Worm (Caenorhabditis elegans): Measurements from ENCODE around the gene atg-7.

DNA sequence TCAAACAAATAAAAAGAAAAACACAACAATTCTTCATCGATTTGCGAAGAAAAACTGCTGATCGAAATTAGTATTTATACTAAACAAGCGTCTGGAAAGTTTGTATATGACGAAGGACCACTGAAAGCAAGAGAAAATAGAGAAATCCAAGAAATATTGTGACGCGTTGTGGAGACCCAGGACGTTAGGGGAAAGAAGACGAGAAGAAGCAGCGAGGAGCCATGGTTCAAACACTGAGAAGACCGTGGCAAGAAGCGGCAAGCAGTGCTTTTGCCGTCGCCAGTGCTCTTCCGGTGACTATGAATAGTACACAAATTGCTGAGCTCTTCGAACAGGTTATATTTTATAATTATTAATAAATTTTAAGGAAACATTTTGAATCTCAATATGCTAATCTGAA, 42.2 kb downstream of the atg-7 start:
- TF ChIP-seq klf-2 (GFP tag; conservative IDR thresholded peaks at IDR 0.05), result no peak
- no peak for TF ChIP-seq ref-1 (GFP tag; conservative IDR thresholded peaks at IDR 0.05)
- TF ChIP-seq ztf-29 (GFP tag; IDR thresholded peaks at IDR 0.05), result no peak
- no peak for TF ChIP-seq flt-1 (GFP tag; IDR thresholded peaks at IDR 0.05)
- TF ChIP-seq cog-1 (tag; optimal IDR thresholded peaks at IDR 0.05), result no peak
- no peak for TF ChIP-seq tab-1 (GFP tag; IDR thresholded peaks at IDR 0.05)
- TF ChIP-seq ztf-23 (GFP tag; IDR thresholded peaks at IDR 0.05), result no peak
- no peak for TF ChIP-seq T22C8.4 (GFP tag; IDR thresholded peaks at IDR 0.05)
